Worm (Caenorhabditis elegans): ENCODE data around the gene deb-1.

DNA sequence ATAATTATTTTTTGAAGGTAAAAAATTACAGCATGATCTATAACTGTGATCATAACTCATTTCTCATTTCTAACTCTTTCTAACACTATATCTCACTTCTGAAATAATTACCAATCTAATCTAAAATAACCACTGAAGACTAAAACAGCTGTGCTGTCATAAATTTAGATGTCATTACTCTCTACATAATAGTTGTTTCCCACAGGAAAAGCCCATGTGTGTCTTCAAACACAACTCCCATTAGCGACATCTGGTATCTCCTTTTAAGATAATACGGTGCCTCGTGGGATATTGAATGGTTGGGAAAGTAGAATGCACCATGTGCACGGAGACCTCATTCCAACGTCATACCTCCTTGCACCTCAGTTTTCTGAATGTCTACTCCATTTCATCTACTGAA, 29.0 kb downstream of the deb-1 start, which contains the start of gene Y43B11AL.1:
- TF ChIP-seq nhr-237 (tag; optimal IDR thresholded peaks at IDR 0.05) (no peak), ztf-11 (tag; optimal IDR thresholded peaks at IDR 0.05) (no peak), ces-1 (GFP tag; optimal IDR thresholded peaks at IDR 0.05) (no peak), lsy-2 (tag; optimal IDR thresholded peaks at IDR 0.05) (no peak), snpc-4 (tag; optimal IDR thresholded peaks at IDR 0.05) (no peak), mab-5 (tag; optimal IDR thresholded peaks at IDR 0.05) (no peak), pha-4 (tag; optimal IDR thresholded peaks at IDR 0.05) (no peak), unc-39 (tag; optimal IDR thresholded peaks at IDR 0.05) (no peak), unc-62 (GFP tag; optimal IDR thresholded peaks at IDR 0.05) (no peak), elt-1 (tag; optimal IDR thresholded peaks at IDR 0.05; ENCODE audit: borderline replicate concordance, insufficient read depth) (no peak)

Measured in whole organism, mixed stage, embryonic.